Worm (Caenorhabditis elegans) whole organism, midembryonic: ENCODE measurements around the gene AH9.6.
A peak's percentile ranks its signal among the peaks of the same experiment; 100 is the strongest.

ENCODE experiments used
- T22C8.4 ChIP-seq: fragments of 200-800 bp; sonication (Bioruptor generic); IDR thresholded peaks from 2 replicates; pipeline ENCODE4 v1.3.6; 2022; ENCODE audit warnings: missing genetic modification characterization, missing compliant biosample characterization
- cog-1 ChIP-seq: sonication (generic microtip); optimal IDR thresholded peaks from 2 replicates; lab custom pipeline; 2016; ENCODE audit warnings: missing genetic modification characterization, missing compliant biosample characterization
- klf-2 ChIP-seq: fragments of 200-800 bp; sonication (Bioruptor generic); conservative IDR thresholded peaks from 2 replicates; pipeline ENCODE4 v1.3.6; 2022; ENCODE audit warnings: missing genetic modification reagents, missing genetic modification characterization, missing compliant biosample characterization
- ref-1 ChIP-seq: fragments of 200-800 bp; sonication (Bioruptor generic); conservative IDR thresholded peaks from 2 replicates; pipeline ENCODE4 v1.3.6; 2022; ENCODE audit warnings: missing genetic modification reagents, missing genetic modification characterization, missing compliant biosample characterization
- tab-1 ChIP-seq: fragments of 200-800 bp; sonication (Bioruptor generic); IDR thresholded peaks from 2 replicates; pipeline ENCODE4 v1.3.6; 2022; ENCODE audit warnings: missing genetic modification characterization, missing compliant biosample characterization
- ztf-23 ChIP-seq: fragments of 200-800 bp; sonication (Bioruptor generic); IDR thresholded peaks from 2 replicates; pipeline ENCODE4 v1.3.6; 2022; ENCODE audit warnings: missing genetic modification reagents, missing genetic modification characterization, missing compliant biosample characterization

AH9.6 gene

DNA sequence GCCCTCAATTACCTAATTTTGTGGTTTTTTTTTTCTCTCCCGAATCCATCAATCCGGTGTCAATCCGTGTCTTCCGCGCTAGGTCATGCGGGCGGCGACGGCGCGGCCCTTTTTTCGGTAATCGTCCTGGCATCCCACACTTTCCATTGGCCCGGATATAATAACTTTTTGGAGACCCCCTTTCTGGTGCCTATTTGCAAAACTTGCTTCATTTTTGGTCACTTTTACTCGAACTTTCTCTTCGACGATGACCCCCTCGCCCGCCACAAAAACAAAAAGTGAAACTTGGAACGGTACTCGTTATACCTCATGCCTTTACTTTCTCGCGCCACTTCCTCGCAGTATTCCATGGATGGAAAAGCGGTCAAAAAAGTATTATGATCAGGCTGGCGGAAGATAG, 53.5 kb downstream of the AH9.6 start:
- TF ChIP-seq ztf-23 (GFP tag; lab: Robert Waterston, UW): no peak
- TF ChIP-seq ref-1: no peak
- TF ChIP-seq klf-2 (GFP tag; lab: Robert Waterston, UW): no peak
- TF ChIP-seq tab-1 (GFP tag; lab: Robert Waterston, UW): no peak
- no peak for TF ChIP-seq cog-1

DNA sequence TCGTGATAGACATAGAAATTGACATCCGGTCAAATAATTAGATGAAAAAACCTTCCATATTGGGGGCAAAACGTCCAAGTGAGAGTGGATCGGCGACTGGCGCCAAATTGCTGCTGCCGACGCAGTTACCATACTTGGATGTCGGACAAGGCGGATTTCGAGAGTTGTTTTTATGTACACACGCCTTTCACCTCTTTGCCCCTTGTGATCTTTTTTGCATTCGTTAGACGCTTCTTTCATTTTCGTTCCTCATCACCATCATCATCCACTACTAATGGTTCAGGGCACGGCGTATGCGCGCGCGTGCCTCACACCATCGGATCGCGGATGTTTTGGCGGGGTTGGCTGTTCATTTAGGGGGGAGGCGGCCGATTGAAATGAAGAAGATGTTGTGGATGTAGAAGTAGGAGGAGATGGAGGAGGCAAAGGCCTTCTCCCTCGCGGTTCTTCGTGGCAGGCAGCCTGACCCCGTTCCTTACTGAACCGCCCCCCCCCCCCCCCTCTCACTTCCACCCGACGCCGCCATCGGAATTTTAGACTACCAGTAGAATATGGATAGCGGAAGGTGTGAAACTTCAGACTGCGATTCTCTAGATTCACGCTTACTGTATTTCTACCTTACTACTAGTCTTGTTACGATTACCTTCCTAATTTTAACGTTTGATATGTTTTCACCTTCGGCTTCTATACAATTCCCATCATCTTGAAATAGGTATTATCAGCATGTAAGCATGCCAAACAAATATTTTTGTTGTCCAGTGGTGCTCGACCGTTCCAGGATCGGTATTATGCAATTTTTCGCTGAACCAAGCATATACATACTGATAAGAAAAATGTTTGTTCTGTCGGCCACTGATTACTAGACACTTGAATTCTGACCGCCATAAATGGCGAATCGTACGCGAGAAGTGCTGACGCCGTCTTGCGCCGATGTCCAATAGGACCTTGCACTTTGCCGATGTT, 54.3 kb downstream of the AH9.6 start:
- TF ChIP-seq cog-1 (no peak), ztf-23 (GFP tag; lab: Robert Waterston, UW) (0 out of 2 replicates have a peak, but pooled peaks have one; percentile 13), T22C8.4 (GFP tag; lab: Robert Waterston, UW) (no peak), ref-1 (no peak), tab-1 (GFP tag; lab: Robert Waterston, UW) (no peak)
